Worm (Caenorhabditis elegans) whole organism, late embryonic: ENCODE data around the gene Y110A2AL.5.

Source experiments
- C38D4.7 ChIP-seq: fragments of 200-800 bp; sonication (Bioruptor generic); optimal IDR thresholded peaks from 2 replicates; lab custom pipeline; 2018; ENCODE audit warnings: mild to moderate bottlenecking, missing genetic modification characterization, moderate library complexity, missing compliant biosample characterization
- hlh-15 ChIP-seq: sonication (generic microtip); optimal IDR thresholded peaks from 2 replicates; lab custom pipeline; 2016; ENCODE audit warnings: missing genetic modification characterization, missing compliant biosample characterization
- pag-3 ChIP-seq: sonication (generic microtip); optimal IDR thresholded peaks from 2 replicates; lab custom pipeline; 2016; ENCODE audit warnings: missing compliant biosample characterization, missing genetic modification characterization, borderline replicate concordance
- unc-3 ChIP-seq, 2 experiments: fragments of 200-800 bp in 1 of 2; sonication (Bioruptor generic) in 1 of 2; sonication (generic microtip) in 1 of 2; conservative IDR thresholded peaks in 1 of 2; optimal IDR thresholded peaks in 1 of 2; 2 replicates each; pipeline versions ENCODE4 v1.3.6 to Lab custom; 2016 to 2022; ENCODE audit warnings: missing compliant biosample characterization in 2 of 2, missing genetic modification characterization in 2 of 2, missing genetic modification reagents in 1 of 2

ce11 chrII:2865355-2865754 is 1.0 kb downstream of the Y110A2AL.5 start:
- no peak for TF ChIP-seq pag-3 (tag; lab: Kevin White, UChicago)
- no peak for TF ChIP-seq unc-3 (GFP tag; conservative IDR thresholded peaks at IDR 0.05; lab: Robert Waterston, UW)
- no peak for TF ChIP-seq unc-3 (tag; optimal IDR thresholded peaks at IDR 0.05; lab: Kevin White, UChicago)
- no peak for TF ChIP-seq C38D4.7 (GFP tag; lab: Kevin White, UChicago)
- no peak for TF ChIP-seq hlh-15
